Fruit fly (Drosophila melanogaster): ENCODE results near the gene CG31637.
A peak's percentile ranks its signal among the peaks of the same experiment; 100 is the strongest.

The CG31637 gene

DNA sequence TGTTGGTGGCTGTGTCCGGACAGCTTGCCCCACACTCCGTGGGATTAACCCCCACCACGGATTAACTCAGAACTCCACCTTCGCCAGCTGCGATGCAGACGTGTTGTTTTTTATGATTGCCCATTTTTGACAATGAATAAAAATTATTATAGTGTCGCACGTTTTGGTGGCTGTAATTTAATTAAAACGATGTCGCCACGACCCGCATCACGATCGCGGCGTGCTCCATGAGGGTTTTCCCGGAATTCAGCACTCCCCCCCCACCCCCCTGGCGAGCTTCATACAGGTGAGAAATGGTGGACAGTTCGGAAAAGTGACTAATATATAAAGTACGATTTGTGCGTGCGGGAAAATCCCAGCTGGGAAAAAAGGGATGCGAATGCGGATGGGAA, 55.3 kb downstream of the CG31637 start:
- peak; percentile 82 for TF ChIP-seq Dfd (GFP tag; optimal IDR thresholded peaks at IDR 0.05)
- no peak for TF ChIP-seq Mio (GFP tag; optimal IDR thresholded peaks at IDR 0.05)
- TF ChIP-seq fru (GFP tag; optimal IDR thresholded peaks at IDR 0.05), result no peak
- TF ChIP-seq pan (optimal IDR thresholded peaks at IDR 0.05), result no peak

DNA sequence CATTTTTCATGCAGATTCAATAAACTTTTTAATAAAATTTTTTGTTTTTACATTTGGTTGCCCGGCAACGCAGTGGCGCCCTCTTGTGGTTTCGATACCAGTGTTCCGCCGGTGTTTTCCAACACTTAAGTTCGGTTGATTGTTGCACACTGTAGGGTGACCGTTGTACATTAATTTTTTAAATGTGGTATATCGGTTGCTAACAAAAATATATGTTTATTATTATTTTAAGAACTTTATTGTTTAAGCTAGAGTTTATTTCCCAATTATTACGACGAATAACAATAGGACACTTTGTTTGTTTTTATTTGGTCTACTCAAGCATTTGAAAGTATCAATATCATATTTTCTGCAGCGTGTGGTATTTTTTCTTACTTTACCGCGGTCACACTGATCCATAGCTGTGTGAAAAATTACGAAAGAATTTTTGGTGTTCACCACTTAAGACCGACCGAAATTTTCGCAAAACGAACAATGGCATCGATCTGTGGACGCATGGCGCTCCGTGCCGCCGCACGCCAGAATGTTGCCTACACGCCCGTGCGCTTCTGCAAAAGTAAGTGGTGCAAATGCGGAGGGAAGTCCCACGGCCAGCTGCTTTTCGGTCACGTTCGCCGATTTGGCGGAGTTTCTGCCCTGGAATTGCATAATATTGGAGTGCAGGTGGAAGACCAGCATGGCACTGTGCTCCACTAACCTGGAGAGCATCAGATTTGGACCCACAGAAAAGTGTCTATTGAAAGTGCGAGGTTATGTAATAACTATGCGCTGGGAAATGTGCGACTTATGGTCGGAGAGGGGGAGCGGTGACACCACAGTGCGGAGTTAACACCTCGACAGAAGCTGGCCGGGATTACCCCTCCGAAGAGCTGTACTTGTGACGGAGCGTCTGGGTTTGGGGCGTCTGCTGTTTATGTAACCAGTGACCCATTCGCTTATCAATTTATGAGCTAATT, 59.3 kb downstream of the CG31637 start, which contains the start of the genes IFT52 and COX5B:
Gene IFT52, minus strand, starts transcription at position 74 of the 956 bp plus-strand sequence.
Gene COX5B, plus strand, starts transcription at position 372 of the 956 bp plus-strand sequence.
- peak in 1 of 2 experiments; percentile 71 for TF ChIP-seq foxo (GFP tag; optimal IDR thresholded peaks at IDR 0.05)
- peak; percentile 60 for TF ChIP-seq h (GFP tag; optimal IDR thresholded peaks at IDR 0.05)
- TF ChIP-seq psq (GFP tag; optimal IDR thresholded peaks at IDR 0.05), result peak; percentile 48
- TF ChIP-seq Myc (optimal IDR thresholded peaks at IDR 0.05), result peak; percentile 57
- peak; percentile 62 for TF ChIP-seq fru (GFP tag; optimal IDR thresholded peaks at IDR 0.05)
- peak; percentile 43 for TF ChIP-seq sv (GFP tag; optimal IDR thresholded peaks at IDR 0.05)
- TF ChIP-seq dsf (GFP tag; optimal IDR thresholded peaks at IDR 0.05; ENCODE audit: borderline replicate concordance), result no peak
- TF ChIP-seq Hr83 (GFP tag; optimal IDR thresholded peaks at IDR 0.05; ENCODE audit: poor library complexity, severe bottlenecking), result peak; percentile 89
- no peak for TF ChIP-seq woc (GFP tag; optimal IDR thresholded peaks at IDR 0.05)
- no peak for TF ChIP-seq pan (optimal IDR thresholded peaks at IDR 0.05)
- TF ChIP-seq dmrt93B (GFP tag; optimal IDR thresholded peaks at IDR 0.05), result peak; percentile 44
- TF ChIP-seq HLH106 (tag; optimal IDR thresholded peaks at IDR 0.05), result peak; percentile 46
- no peak for TF ChIP-seq Rel (GFP tag; optimal IDR thresholded peaks at IDR 0.05)
- peak; percentile 82 for TF ChIP-seq Rel (tag; optimal IDR thresholded peaks at IDR 0.05)
- TF ChIP-seq rgr (GFP tag; optimal IDR thresholded peaks at IDR 0.05), result peak; percentile 76
- TF ChIP-seq lola (GFP tag; optimal IDR thresholded peaks at IDR 0.05), result no peak
- peak; percentile 34 for TF ChIP-seq CG9705 (GFP tag; optimal IDR thresholded peaks at IDR 0.05)
- TF ChIP-seq sage (GFP tag; optimal IDR thresholded peaks at IDR 0.05), result peak; percentile 56
- no peak for TF ChIP-seq tai (GFP tag; optimal IDR thresholded peaks at IDR 0.05)

dm6 chr2L:6559131-6559530, 60.7 kb downstream of the CG31637 start, which contains the start of gene COX5BL:
Gene COX5BL, plus strand, starts transcription at chr2L:6559431.
- TF ChIP-seq dsf (GFP tag; optimal IDR thresholded peaks at IDR 0.05; ENCODE audit: borderline replicate concordance) (no peak), dl (GFP tag; optimal IDR thresholded peaks at IDR 0.05; ENCODE audit: insufficient read depth in 1 of 2, partially characterized antibody in 2 of 2) (no peak), Myc (optimal IDR thresholded peaks at IDR 0.05) (no peak)

DNA sequence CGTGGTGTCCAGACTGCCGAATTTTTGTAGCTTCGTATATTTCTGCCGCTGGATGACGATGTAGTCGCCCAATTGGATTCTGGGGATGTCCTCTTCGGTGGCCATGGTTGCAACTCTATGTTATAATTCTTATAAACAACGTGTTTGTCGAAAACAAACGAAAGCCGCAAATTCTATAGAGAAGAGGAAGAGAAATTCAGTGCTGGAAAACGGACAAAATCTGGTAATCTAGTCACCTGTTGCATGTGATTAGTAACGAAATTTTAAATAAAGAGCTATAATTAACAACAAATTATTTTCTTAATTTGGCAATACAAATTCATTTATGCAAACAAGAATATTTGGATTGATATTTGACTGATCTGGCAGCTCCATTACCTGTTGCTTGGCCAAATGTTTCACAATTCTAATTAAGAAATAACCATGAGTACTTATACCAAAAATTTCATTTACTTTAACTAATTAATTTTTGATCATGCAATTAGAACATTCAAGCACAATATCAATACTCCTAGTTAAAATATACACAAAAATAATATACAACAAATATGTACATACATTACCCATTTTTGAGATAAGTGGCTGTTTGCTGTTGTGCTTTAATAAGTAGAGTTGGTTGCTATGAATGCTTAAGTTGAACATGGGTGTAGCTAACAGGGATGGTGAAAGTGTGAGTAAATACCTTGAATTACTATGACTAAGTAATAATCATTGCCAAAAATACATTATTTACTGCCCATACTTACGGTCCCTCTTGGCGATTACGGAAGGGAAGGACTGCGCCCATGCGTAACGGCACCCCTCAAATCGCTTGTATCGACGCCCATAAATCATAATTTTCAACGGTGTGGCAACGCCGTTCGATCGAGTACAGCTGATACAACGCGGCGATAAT, 63.3 kb downstream of the CG31637 start, which contains the start of the genes Trmt6 and Ent2:
Gene Trmt6, minus strand, starts transcription at position 827 of the 895 bp plus-strand sequence.
Gene Ent2, plus strand, starts transcription at position 863 of the 895 bp plus-strand sequence.
- peak; percentile 94 for TF ChIP-seq CG32264 (GFP tag; optimal IDR thresholded peaks at IDR 0.05)
- TF ChIP-seq Hr83 (GFP tag; optimal IDR thresholded peaks at IDR 0.05; ENCODE audit: poor library complexity, severe bottlenecking), result peak; percentile 99
- peak; percentile 83 for TF ChIP-seq Mio (GFP tag; optimal IDR thresholded peaks at IDR 0.05)
- TF ChIP-seq h (GFP tag; optimal IDR thresholded peaks at IDR 0.05), result peak; percentile 98
- TF ChIP-seq dmrt93B (GFP tag; optimal IDR thresholded peaks at IDR 0.05), result peak; percentile 94
- TF ChIP-seq psq (GFP tag; optimal IDR thresholded peaks at IDR 0.05), result peak; percentile 93
- TF ChIP-seq woc (GFP tag; optimal IDR thresholded peaks at IDR 0.05), result peak; percentile 93
- peak; percentile 88 for TF ChIP-seq CG9705 (GFP tag; optimal IDR thresholded peaks at IDR 0.05)
- TF ChIP-seq Myc (optimal IDR thresholded peaks at IDR 0.05), result peak; percentile 13
- TF ChIP-seq usp (GFP tag; optimal IDR thresholded peaks at IDR 0.05), result no peak
- no peak for TF ChIP-seq Hr78 (GFP tag; optimal IDR thresholded peaks at IDR 0.05)
- TF ChIP-seq sage (GFP tag; optimal IDR thresholded peaks at IDR 0.05), result peak; percentile 85
- no peak for TF ChIP-seq CrebA (GFP tag; optimal IDR thresholded peaks at IDR 0.05; ENCODE audit: borderline replicate concordance)
- TF ChIP-seq HLH106 (tag; optimal IDR thresholded peaks at IDR 0.05), result peak; percentile 95
- TF ChIP-seq Vsx2 (GFP tag; optimal IDR thresholded peaks at IDR 0.05; ENCODE audit: partially characterized antibody), result no peak
- TF ChIP-seq rgr (GFP tag; optimal IDR thresholded peaks at IDR 0.05), result peak; percentile 98
- TF ChIP-seq N (GFP tag; optimal IDR thresholded peaks at IDR 0.05), result no peak
- peak; percentile 86 to 98 for TF ChIP-seq foxo (GFP tag; optimal IDR thresholded peaks at IDR 0.05)
- no peak for TF ChIP-seq lola (GFP tag; optimal IDR thresholded peaks at IDR 0.05)
- TF ChIP-seq Dfd (GFP tag; optimal IDR thresholded peaks at IDR 0.05), result no peak
- peak; percentile 96 for TF ChIP-seq fru (GFP tag; optimal IDR thresholded peaks at IDR 0.05)
- peak; percentile 97 for TF ChIP-seq OdsH (GFP tag; optimal IDR thresholded peaks at IDR 0.05)
- TF ChIP-seq Jra (GFP tag; optimal IDR thresholded peaks at IDR 0.05), result peak; percentile 92
- TF ChIP-seq dl (GFP tag; optimal IDR thresholded peaks at IDR 0.05; ENCODE audit: insufficient read depth in 1 of 2, partially characterized antibody in 2 of 2), result no peak
- TF ChIP-seq sv (GFP tag; optimal IDR thresholded peaks at IDR 0.05), result peak; percentile 94
- TF ChIP-seq br (GFP tag; optimal IDR thresholded peaks at IDR 0.05), result peak; percentile 97
- peak; percentile 97 for TF ChIP-seq ey (GFP tag; optimal IDR thresholded peaks at IDR 0.05)
- no peak for TF ChIP-seq Abd-B (GFP tag; optimal IDR thresholded peaks at IDR 0.05)
- peak; percentile 90 for TF ChIP-seq jim (GFP tag; optimal IDR thresholded peaks at IDR 0.05)
- peak; percentile 82 for TF ChIP-seq Rel (GFP tag; optimal IDR thresholded peaks at IDR 0.05)
- TF ChIP-seq Rel (tag; optimal IDR thresholded peaks at IDR 0.05), result peak; percentile 68
- peak; percentile 88 for TF ChIP-seq Sp1 (GFP tag; optimal IDR thresholded peaks at IDR 0.05)
- no peak for TF ChIP-seq tai (GFP tag; optimal IDR thresholded peaks at IDR 0.05)
- TF ChIP-seq brk (GFP tag; optimal IDR thresholded peaks at IDR 0.05), result peak; percentile 85
